Fruit fly (Drosophila melanogaster): ENCODE results near the gene SPE.

- TF ChIP-seq CG8478 (optimal IDR thresholded peaks at IDR 0.05) (no peak), CTCF (optimal IDR thresholded peaks at IDR 0.05) (no peak)
Observed at dm6 chr3R:23733771-23734170, 47.7 kb downstream of the SPE start.
